Worm (Caenorhabditis elegans): ENCODE results near the gene C03B8.3.

ce11 chrIII:7731085-7731484 is 19.0 kb downstream of the C03B8.3 start:
- no peak for TF ChIP-seq tbx-37 (GFP tag; conservative IDR thresholded peaks at IDR 0.05)
- TF ChIP-seq hnd-1 (tag; optimal IDR thresholded peaks at IDR 0.05): no peak
- no peak for TF ChIP-seq tbx-11 (GFP tag; IDR thresholded peaks at IDR 0.05)
- TF ChIP-seq aly-1 (tag; optimal IDR thresholded peaks at IDR 0.05): no peak
- TF ChIP-seq ama-1 (optimal IDR thresholded peaks at IDR 0.05): no peak
- no peak for TF ChIP-seq pes-1 (GFP tag; IDR thresholded peaks at IDR 0.05)
